Fruit fly (Drosophila melanogaster): ENCODE measurements around the gene CG42375.

dm6 chr3R:13779241-13779683 lies at the start of gene CG42375, which contains the start of gene CG9288:
- no peak for TF ChIP-seq Abd-B (GFP tag; optimal IDR thresholded peaks at IDR 0.05)
- no peak for TF ChIP-seq pan (optimal IDR thresholded peaks at IDR 0.05)
- TF ChIP-seq dsf (GFP tag; optimal IDR thresholded peaks at IDR 0.05; ENCODE audit: borderline replicate concordance), result no peak

Data from whole organism, wandering third instar larva.